Fruit fly (Drosophila melanogaster) whole organism, prepupa: ENCODE results near the gene CG15544.

Experiments
- CG6792 ChIP-seq: fragments of 200-800 bp; sonication (Bioruptor generic); optimal IDR thresholded peaks from 3 replicates; lab custom pipeline; 2016; ENCODE audit warnings: missing biosample characterization, missing genetic modification characterization
- Gug ChIP-seq: fragments of 200-800 bp; sonication (Bioruptor generic); IDR thresholded peaks from 2 replicates; pipeline ENCODE4 v1.3.6; 2022; ENCODE audit warnings: missing biosample characterization, missing genetic modification characterization
- fd59A ChIP-seq: fragments of 200-800 bp; sonication (Bioruptor generic); optimal IDR thresholded peaks from 2 replicates; lab custom pipeline; 2017; ENCODE audit warnings: missing biosample characterization, mild to moderate bottlenecking, missing genetic modification characterization, missing genetic modification reagents
- lz ChIP-seq: fragments of 200-800 bp; sonication (Bioruptor generic); optimal IDR thresholded peaks from 3 replicates; lab custom pipeline; 2016; ENCODE audit warnings: missing biosample characterization, missing genetic modification characterization
- net ChIP-seq: fragments of 200-800 bp; sonication (Bioruptor generic); optimal IDR thresholded peaks from 3 replicates; lab custom pipeline; 2016; ENCODE audit warnings: missing biosample characterization, missing genetic modification characterization
- spab ChIP-seq: fragments of 200-800 bp; sonication (Bioruptor generic); optimal IDR thresholded peaks from 2 replicates; lab custom pipeline; 2017; ENCODE audit warnings: missing biosample characterization, mild to moderate bottlenecking, missing genetic modification characterization, missing genetic modification reagents

DNA sequence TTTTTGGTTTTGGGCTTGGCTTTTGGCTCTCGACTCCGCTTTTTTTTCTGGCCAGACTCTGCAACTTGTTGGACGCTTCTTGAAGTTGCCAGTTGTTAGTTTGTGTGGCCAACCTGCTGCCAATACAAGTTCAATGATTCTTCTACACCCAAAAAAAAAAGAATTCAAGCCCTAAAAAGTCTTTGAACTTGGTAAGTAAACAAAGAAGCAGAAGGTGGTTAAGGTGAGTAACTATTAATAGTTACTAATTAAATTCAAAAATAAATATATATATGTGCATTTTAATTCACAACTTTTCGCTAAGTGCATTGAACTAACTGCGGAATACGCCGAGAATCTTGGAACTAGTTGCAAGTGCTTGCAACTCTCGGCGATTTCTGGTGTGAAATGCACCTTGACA, 5.5 kb downstream of the CG15544 start:
- TF ChIP-seq Gug (GFP tag; lab: Robert Waterston, UW), result peak; percentile 42
- TF ChIP-seq CG6792 (GFP tag; lab: Kevin White, UChicago), result no peak
- TF ChIP-seq lz (GFP tag; lab: Kevin White, UChicago), result no peak
- TF ChIP-seq net, result peak; percentile 42
- no peak for TF ChIP-seq fd59A (GFP tag; lab: Kevin White, UChicago)
- TF ChIP-seq spab (GFP tag; lab: Kevin White, UChicago), result peak; percentile 11
